Fruit fly (Drosophila melanogaster) Kc167 (cell line): ENCODE measurements around the gene Gr22e.

ENCODE experiments used
- Myc ChIP-seq: fragments of >200 bp; optimal IDR thresholded peaks from 2 replicates; lab custom pipeline; 2017; ENCODE audit warnings: missing external identifiers
- Sin3A ChIP-seq: fragments of >200 bp; optimal IDR thresholded peaks from 2 replicates; lab custom pipeline; 2018; ENCODE audit warnings: missing external identifiers
- h ChIP-seq: fragments of >200 bp; optimal IDR thresholded peaks from 3 replicates; lab custom pipeline; 2018; ENCODE audit warnings: missing external identifiers
- insv ChIP-seq: fragments of >200 bp; optimal IDR thresholded peaks from 3 replicates; lab custom pipeline; 2018; ENCODE audit warnings: missing external identifiers
- psq ChIP-seq: fragments of >200 bp; optimal IDR thresholded peaks from 2 replicates; lab custom pipeline; 2017; ENCODE audit warnings: missing external identifiers
- ttk ChIP-seq: sonication (Bioruptor generic); optimal IDR thresholded peaks from 2 replicates; lab custom pipeline; 2017; ENCODE audit warnings: missing external identifiers

Gene Gr22e

dm6 chr2L:1791723-1792122 lies 7.9 kb downstream of the Gr22e start, which contains the start of gene Gr22c:
Gr22c (minus strand) TSS chr2L:1791823.
- TF ChIP-seq ttk (lab: Kevin White, UChicago) = no peak
- no peak for TF ChIP-seq h
- TF ChIP-seq psq (lab: Kevin White, UChicago) = no peak
- no peak for TF ChIP-seq Myc (lab: Kevin White, UChicago)
- TF ChIP-seq insv (lab: Kevin White, UChicago) = no peak
- TF ChIP-seq Sin3A (lab: Kevin White, UChicago) = no peak

dm6 chr2L:1793168-1793567 lies 9.3 kb downstream of the Gr22e start, which contains the start of gene Gr22b:
Gr22b (minus strand) TSS chr2L:1793268.
- TF ChIP-seq Myc (lab: Kevin White, UChicago) = no peak
- TF ChIP-seq h = no peak
- no peak for TF ChIP-seq psq (lab: Kevin White, UChicago)
- TF ChIP-seq ttk (lab: Kevin White, UChicago) = no peak
- no peak for TF ChIP-seq Sin3A (lab: Kevin White, UChicago)
- TF ChIP-seq insv (lab: Kevin White, UChicago) = no peak

- no peak for TF ChIP-seq psq (lab: Kevin White, UChicago)
Observed at dm6 chr2L:1794817-1795216, 11.0 kb downstream of the Gr22e start, which contains the start of gene Gr22a. Gr22a (minus strand) TSS chr2L:1794917.

- TF ChIP-seq insv (lab: Kevin White, UChicago) = no peak
- no peak for TF ChIP-seq h
- no peak for TF ChIP-seq ttk (lab: Kevin White, UChicago)
- TF ChIP-seq Sin3A (lab: Kevin White, UChicago) = no peak
- TF ChIP-seq Myc (lab: Kevin White, UChicago) = no peak
- TF ChIP-seq psq (lab: Kevin White, UChicago) = no peak
Observed at dm6 chr2L:1823231-1823630, 39.4 kb downstream of the Gr22e start, which contains the start of gene CG31933. CG31933 (minus strand) TSS chr2L:1823331.

dm6 chr2L:1826400-1826799 lies 42.5 kb downstream of the Gr22e start, which contains the start of gene CG31664:
CG31664 (minus strand) TSS chr2L:1826500.
- no peak for TF ChIP-seq h
- TF ChIP-seq insv (lab: Kevin White, UChicago) = no peak

- TF ChIP-seq Sin3A (lab: Kevin White, UChicago) = no peak
- no peak for TF ChIP-seq Myc (lab: Kevin White, UChicago)
- TF ChIP-seq insv (lab: Kevin White, UChicago) = no peak
- no peak for TF ChIP-seq psq (lab: Kevin White, UChicago)
- TF ChIP-seq h = no peak
- TF ChIP-seq ttk (lab: Kevin White, UChicago) = no peak
Observed at dm6 chr2L:1828282-1828681, 44.4 kb downstream of the Gr22e start.

- no peak for TF ChIP-seq ttk (lab: Kevin White, UChicago)
- no peak for TF ChIP-seq psq (lab: Kevin White, UChicago)
- no peak for TF ChIP-seq insv (lab: Kevin White, UChicago)
- no peak for TF ChIP-seq Sin3A (lab: Kevin White, UChicago)
- TF ChIP-seq Myc (lab: Kevin White, UChicago) = no peak
- no peak for TF ChIP-seq h
Observed at dm6 chr2L:1832465-1832864, 48.6 kb downstream of the Gr22e start, which contains the start of gene c-cup. c-cup (minus strand) TSS chr2L:1832565.
